Fruit fly (Drosophila melanogaster) whole organism, adult: ENCODE data around the gene CG45002.

Experiments
- CG11617 ChIP-seq: fragments of 200-800 bp; sonication (Bioruptor generic); optimal IDR thresholded peaks from 2 replicates; lab custom pipeline; 2017; ENCODE audit warnings: mild to moderate bottlenecking, missing biosample characterization, missing genetic modification reagents, missing genetic modification characterization
- CG12768 ChIP-seq: fragments of 200-800 bp; sonication (Bioruptor generic); optimal IDR thresholded peaks from 2 replicates; lab custom pipeline; 2017; ENCODE audit warnings: missing biosample characterization, missing genetic modification characterization, mild to moderate bottlenecking, moderate library complexity, missing genetic modification reagents
- CG14711 ChIP-seq: fragments of 200-800 bp; sonication (Bioruptor generic); optimal IDR thresholded peaks from 2 replicates; lab custom pipeline; 2018; ENCODE audit warnings: missing biosample characterization, mild to moderate bottlenecking, missing genetic modification characterization, moderate library complexity
- CG1620 ChIP-seq: fragments of 200-800 bp; sonication (Bioruptor generic); optimal IDR thresholded peaks from 2 replicates; lab custom pipeline; 2016; ENCODE audit warnings: missing biosample characterization, missing genetic modification characterization
- CG33017 ChIP-seq: fragments of 200-800 bp; sonication (Bioruptor generic); optimal IDR thresholded peaks from 2 replicates; lab custom pipeline; 2018; ENCODE audit warnings: missing biosample characterization, mild to moderate bottlenecking, missing genetic modification characterization, moderate library complexity
- CG5204 ChIP-seq: fragments of 200-800 bp; sonication (Bioruptor generic); optimal IDR thresholded peaks from 2 replicates; lab custom pipeline; 2016; ENCODE audit warnings: missing biosample characterization, missing genetic modification characterization
- CG7045 ChIP-seq: fragments of 200-800 bp; sonication (Bioruptor generic); optimal IDR thresholded peaks from 2 replicates; lab custom pipeline; 2017; ENCODE audit warnings: missing biosample characterization, mild to moderate bottlenecking, missing genetic modification characterization
- CG7101 ChIP-seq: fragments of 200-800 bp; sonication (Bioruptor generic); optimal IDR thresholded peaks from 2 replicates; lab custom pipeline; 2018; ENCODE audit warnings: missing biosample characterization, mild to moderate bottlenecking, missing genetic modification characterization, moderate library complexity
- Clk ChIP-seq: fragments of 200-800 bp; sonication (Bioruptor generic); optimal IDR thresholded peaks from 2 replicates; lab custom pipeline; 2017; ENCODE audit warnings: missing biosample characterization, missing genetic modification characterization
- Crg-1 ChIP-seq: fragments of 200-800 bp; sonication (Bioruptor generic); optimal IDR thresholded peaks from 2 replicates; lab custom pipeline; 2016; ENCODE audit warnings: missing biosample characterization, missing genetic modification characterization
- Hr96 ChIP-seq: fragments of 200-800 bp; sonication (Bioruptor generic); optimal IDR thresholded peaks from 2 replicates; lab custom pipeline; 2016; ENCODE audit warnings: missing biosample characterization, missing genetic modification characterization
- Mnt ChIP-seq: fragments of 200-800 bp; sonication (Bioruptor generic); optimal IDR thresholded peaks from 2 replicates; lab custom pipeline; 2016; ENCODE audit warnings: missing biosample characterization, mild to moderate bottlenecking, missing genetic modification characterization
- bab1 ChIP-seq: fragments of 200-800 bp; sonication (Bioruptor generic); optimal IDR thresholded peaks from 3 replicates; lab custom pipeline; 2019; ENCODE audit warnings: missing biosample characterization, mild to moderate bottlenecking, missing genetic modification characterization, moderate library complexity
- cic ChIP-seq: fragments of 200-800 bp; sonication (Bioruptor generic); optimal IDR thresholded peaks from 2 replicates; lab custom pipeline; 2017; ENCODE audit warnings: missing biosample characterization, mild to moderate bottlenecking, missing genetic modification characterization, moderate library complexity
- cnc ChIP-seq, 2 experiments: fragments of >200 bp; optimal IDR thresholded peaks; 2 replicates each; lab custom pipeline; 2017
- kay ChIP-seq: fragments of 200-800 bp; sonication (Bioruptor generic); peaks from one replicate; lab custom pipeline; 2016; ENCODE audit warnings: missing biosample characterization, missing genetic modification characterization, borderline replicate concordance
- ovo ChIP-seq: fragments of 200-800 bp; sonication (Bioruptor generic); optimal IDR thresholded peaks from 2 replicates; lab custom pipeline; 2016; ENCODE audit warnings: missing biosample characterization, missing genetic modification characterization
- pad ChIP-seq: fragments of 200-800 bp; sonication (Bioruptor generic); optimal IDR thresholded peaks from 3 replicates; lab custom pipeline; 2017; ENCODE audit warnings: missing biosample characterization, missing genetic modification characterization, mild to moderate bottlenecking, moderate library complexity, missing genetic modification reagents
- tj ChIP-seq: fragments of 200-800 bp; sonication (Bioruptor generic); optimal IDR thresholded peaks from 3 replicates; lab custom pipeline; 2017; ENCODE audit warnings: missing biosample characterization, mild to moderate bottlenecking, missing genetic modification characterization, moderate library complexity
- toe ChIP-seq: fragments of 200-800 bp; sonication (Bioruptor generic); optimal IDR thresholded peaks from 2 replicates; lab custom pipeline; 2016; ENCODE audit warnings: missing biosample characterization, missing genetic modification characterization

CG45002 gene

dm6 chrX:17108000-17108399 is 41.5 kb upstream of the CG45002 start:
- no peak for TF ChIP-seq Hr96 (GFP tag; lab: Kevin White, UChicago)
- no peak for TF ChIP-seq CG7045 (GFP tag; lab: Kevin White, UChicago)

DNA sequence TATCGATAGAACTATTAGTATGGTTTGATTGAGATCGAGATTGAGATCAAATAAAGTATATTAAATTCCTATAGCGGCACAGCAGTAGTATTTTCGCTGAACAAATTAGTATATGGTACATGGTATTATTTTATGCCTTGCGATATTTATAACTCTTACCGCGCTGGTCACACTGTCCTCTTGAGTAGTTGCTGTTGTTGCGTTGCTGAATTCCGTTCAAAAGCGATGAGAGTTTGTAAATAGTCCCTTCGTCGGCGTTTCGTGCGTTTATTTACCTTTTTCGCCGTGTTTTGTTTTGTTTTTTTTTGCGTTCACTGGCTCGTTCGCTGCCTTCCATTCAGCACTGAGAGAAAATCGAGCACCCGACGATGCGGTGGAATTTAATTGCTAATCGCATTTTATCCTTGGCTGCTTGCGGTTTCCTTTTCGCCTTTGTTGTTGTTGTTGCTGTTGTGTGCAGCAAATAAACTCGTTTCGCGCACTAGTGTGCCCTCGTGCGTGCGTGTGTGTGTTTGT is 40.9 kb upstream of the CG45002 start, which contains the start of gene CG5004:
CG5004 (plus strand) TSS at position 182 of the 516 bp plus-strand sequence.
- peak; percentile 27 for TF ChIP-seq bab1 (GFP tag; lab: Kevin White, UChicago)
- TF ChIP-seq Mnt (GFP tag; lab: Kevin White, UChicago), result peak; percentile 48
- peak; percentile 0 for TF ChIP-seq CG7101 (tag; lab: Kevin White, UChicago)
- no peak for TF ChIP-seq cnc (optimal IDR thresholded peaks at IDR 0.05; lab: Kevin White, UChicago)
- TF ChIP-seq tj (GFP tag; lab: Kevin White, UChicago), result peak; percentile 45
- no peak for TF ChIP-seq toe
- no peak for TF ChIP-seq CG33017

DNA sequence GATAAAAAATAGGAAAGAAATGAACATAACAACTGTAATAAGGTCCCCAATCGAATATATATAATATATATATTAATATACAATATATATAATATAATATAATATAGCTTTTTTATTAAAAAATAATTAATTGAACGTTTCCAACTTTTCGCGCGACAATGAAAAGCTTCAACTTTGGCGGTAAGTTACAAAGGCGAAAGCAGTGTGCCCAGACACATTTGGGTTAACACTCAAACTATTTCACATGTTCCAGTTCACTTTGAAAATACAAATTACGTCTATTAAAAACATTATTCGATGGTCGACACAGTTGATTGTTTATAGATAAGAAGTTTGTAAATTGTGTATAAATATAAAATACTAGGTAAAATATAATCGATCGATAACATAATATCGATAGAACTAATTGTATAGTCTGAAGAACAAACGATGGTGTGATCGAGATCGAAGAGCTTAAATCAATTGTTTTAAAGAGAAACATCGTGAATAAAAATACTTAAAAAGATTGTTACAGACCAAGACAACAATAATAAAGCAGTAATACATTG is 39.7 kb upstream of the CG45002 start:
- TF ChIP-seq bab1 (GFP tag; lab: Kevin White, UChicago) (peak; percentile 8), Hr96 (GFP tag; lab: Kevin White, UChicago) (no peak)

dm6 chrX:17105707-17106106 is 39.2 kb upstream of the CG45002 start, which contains the start of gene Arpc3B:
TSS of gene Arpc3B (minus strand) at chrX:17105852.
- TF ChIP-seq CG1620 (GFP tag; lab: Kevin White, UChicago) (no peak), Mnt (GFP tag; lab: Kevin White, UChicago) (no peak), CG5204 (no peak), Crg-1 (GFP tag; lab: Kevin White, UChicago) (no peak), CG11617 (GFP tag; lab: Kevin White, UChicago) (no peak), Clk (GFP tag; lab: Kevin White, UChicago) (no peak), tj (GFP tag; lab: Kevin White, UChicago) (no peak), toe (no peak), CG12768 (GFP tag; lab: Kevin White, UChicago) (no peak)

- TF ChIP-seq Crg-1 (GFP tag; lab: Kevin White, UChicago) (no peak), CG7101 (tag; lab: Kevin White, UChicago) (peak; percentile 26), tj (GFP tag; lab: Kevin White, UChicago) (no peak), toe (no peak), cnc (optimal IDR thresholded peaks at IDR 0.05; lab: Kevin White, UChicago) (no peak), Clk (GFP tag; lab: Kevin White, UChicago) (no peak)
These were observed 27.4 kb upstream of the CG45002 start for dm6 chrX:17093900-17094446.

DNA sequence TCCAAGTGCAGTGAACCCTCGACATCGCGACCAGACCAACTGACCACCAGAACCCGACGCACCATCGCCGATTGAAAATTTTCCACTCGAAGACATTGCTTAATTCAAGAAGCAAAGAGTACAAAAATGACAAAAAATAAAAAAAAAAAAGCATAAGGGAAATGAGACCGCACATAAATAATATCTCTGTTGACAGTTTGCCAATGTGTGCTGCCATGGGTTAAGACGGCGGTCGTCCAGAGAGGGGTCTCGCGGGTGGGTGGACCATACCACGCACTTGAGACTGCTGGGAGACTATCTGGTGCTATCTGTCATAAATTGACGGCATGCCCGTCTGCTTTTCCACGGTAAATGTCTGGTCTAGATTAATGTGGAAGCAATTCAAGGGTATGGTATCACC is 26.9 kb upstream of the CG45002 start:
- TF ChIP-seq tj (GFP tag; lab: Kevin White, UChicago) (no peak), CG7045 (GFP tag; lab: Kevin White, UChicago) (no peak), Mnt (GFP tag; lab: Kevin White, UChicago) (no peak), CG12768 (GFP tag; lab: Kevin White, UChicago) (no peak), Hr96 (GFP tag; lab: Kevin White, UChicago) (no peak), toe (no peak), kay (GFP tag; lab: Kevin White, UChicago) (no peak), CG1620 (GFP tag; lab: Kevin White, UChicago) (no peak), Clk (GFP tag; lab: Kevin White, UChicago) (no peak), CG5204 (no peak), pad (GFP tag; lab: Kevin White, UChicago) (no peak)

- TF ChIP-seq CG7045 (GFP tag; lab: Kevin White, UChicago) (peak; percentile 32), Hr96 (GFP tag; lab: Kevin White, UChicago) (no peak), ovo (GFP tag; lab: Kevin White, UChicago) (no peak), CG14711 (peak; percentile 54), Clk (GFP tag; lab: Kevin White, UChicago) (no peak), CG11617 (GFP tag; lab: Kevin White, UChicago) (peak; percentile 82), tj (GFP tag; lab: Kevin White, UChicago) (peak; percentile 36), cnc (optimal IDR thresholded peaks at IDR 0.05; lab: Kevin White, UChicago) (no peak), toe (no peak), CG12768 (GFP tag; lab: Kevin White, UChicago) (peak; percentile 21), cic (GFP tag; lab: Kevin White, UChicago) (no peak), CG7101 (tag; lab: Kevin White, UChicago) (peak; percentile 70), kay (GFP tag; lab: Kevin White, UChicago) (no peak), CG1620 (GFP tag; lab: Kevin White, UChicago) (no peak), CG33017 (peak; percentile 63), Crg-1 (GFP tag; lab: Kevin White, UChicago) (no peak), bab1 (GFP tag; lab: Kevin White, UChicago) (peak; percentile 61), pad (GFP tag; lab: Kevin White, UChicago) (peak; percentile 60), Mnt (GFP tag; lab: Kevin White, UChicago) (no peak), CG5204 (no peak)
These were observed 24.8 kb upstream of the CG45002 start, which contains the start of the genes CG16700 and CG4991 for dm6 chrX:17091062-17091904. TSS of gene CG16700 (plus strand) at chrX:17091854. TSS of gene CG4991 (plus strand) at chrX:17091854.
